Worm (Caenorhabditis elegans) whole organism, mixed stage, embryonic: Measurements from ENCODE around the gene fbxa-98.
"Not testable (repeated sequence)": the region's sequence is repeated elsewhere in the genome, so short reads cannot be mapped to it uniquely, and the experiment has no call there.

Experiments
- cnd-1 ChIP-seq: fragments of 200-800 bp; sonication (Bioruptor generic); optimal IDR thresholded peaks from 2 replicates; lab custom pipeline; 2018; ENCODE audit warnings: mild to moderate bottlenecking, missing genetic modification characterization, missing compliant biosample characterization
- lsy-2 ChIP-seq: fragments of 150-350 bp; optimal IDR thresholded peaks from 2 replicates; lab custom pipeline; 2014; ENCODE audit warnings: missing biosample characterization, missing genetic modification characterization
- pha-4 ChIP-seq: fragments of 150-350 bp; optimal IDR thresholded peaks from 2 replicates; lab custom pipeline; 2018; ENCODE audit warnings: missing biosample characterization, missing genetic modification reagents, missing genetic modification characterization
- snpc-4 ChIP-seq: fragments of 150-350 bp; optimal IDR thresholded peaks from 2 replicates; lab custom pipeline; 2014; ENCODE audit warnings: missing biosample characterization, missing genetic modification characterization
- tbx-8 ChIP-seq: fragments of 200-800 bp; sonication (Bioruptor generic); optimal IDR thresholded peaks from 2 replicates; lab custom pipeline; 2018; ENCODE audit warnings: mild to moderate bottlenecking, missing genetic modification characterization, moderate library complexity, missing compliant biosample characterization
- unc-39 ChIP-seq: fragments of 150-350 bp; optimal IDR thresholded peaks from 2 replicates; lab custom pipeline; 2014; ENCODE audit warnings: missing biosample characterization, missing genetic modification characterization
- unc-62 ChIP-seq: fragments of 150-350 bp; optimal IDR thresholded peaks from 2 replicates; lab custom pipeline; 2014; ENCODE audit warnings: missing biosample characterization, missing genetic modification reagents, missing genetic modification characterization
- ztf-11 ChIP-seq: fragments of 150-350 bp; optimal IDR thresholded peaks from 2 replicates; lab custom pipeline; 2014; ENCODE audit warnings: missing biosample characterization, missing genetic modification characterization

DNA sequence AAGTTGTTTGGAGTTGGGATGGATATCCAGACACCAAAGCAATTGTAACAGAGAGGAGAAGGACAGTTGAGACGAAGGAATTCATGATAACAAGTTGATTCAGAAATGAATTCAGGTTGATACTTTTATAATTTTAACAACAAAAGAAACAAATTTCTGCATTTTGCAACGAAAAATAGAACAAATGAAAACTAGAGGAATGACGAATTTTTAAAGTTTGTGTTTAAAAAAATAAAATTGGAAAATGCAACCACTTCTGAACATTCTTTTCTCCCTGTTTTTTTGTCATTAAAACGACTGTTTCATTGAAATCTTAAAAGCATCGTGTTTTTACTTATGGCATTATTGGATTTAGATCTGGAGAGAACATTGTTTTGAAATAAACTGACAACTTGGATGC, 18.2 kb downstream of the fbxa-98 start, which contains the start of gene C08F11.12:
- not testable (repeated sequence) for TF ChIP-seq pha-4 (tag; lab: Kevin White, UChicago); unc-62 (GFP tag; lab: Kevin White, UChicago); unc-39 (tag; lab: Kevin White, UChicago); cnd-1 (tag; lab: Kevin White, UChicago); lsy-2 (tag; lab: Kevin White, UChicago); snpc-4 (tag; lab: Kevin White, UChicago); tbx-8 (GFP tag; lab: Kevin White, UChicago); ztf-11
